Worm (Caenorhabditis elegans) whole organism, L1 larva: Measurements from ENCODE around the gene Y41D4B.24.

Experiments
- C04F5.9 ChIP-seq: sonication (generic microtip); optimal IDR thresholded peaks from 2 replicates; lab custom pipeline; 2016; ENCODE audit warnings: missing genetic modification characterization, missing compliant biosample characterization
- C16A3.4 ChIP-seq: fragments of 150-350 bp; optimal IDR thresholded peaks from 2 replicates; lab custom pipeline; 2014; ENCODE audit warnings: missing biosample characterization, missing genetic modification characterization
- F16B12.6 ChIP-seq: fragments of 150-350 bp; optimal IDR thresholded peaks from 2 replicates; lab custom pipeline; 2014; ENCODE audit warnings: missing biosample characterization, missing genetic modification characterization
- aha-1 ChIP-seq: fragments of 150-350 bp; optimal IDR thresholded peaks from 2 replicates; lab custom pipeline; 2014; ENCODE audit warnings: missing biosample characterization, missing genetic modification characterization
- ama-1 ChIP-seq: fragments of 150-350 bp; optimal IDR thresholded peaks from 2 replicates; lab custom pipeline; 2014
- ceh-63 ChIP-seq: fragments of 200-800 bp; sonication (Bioruptor generic); optimal IDR thresholded peaks from 2 replicates; lab custom pipeline; 2018; ENCODE audit warnings: mild to moderate bottlenecking, missing genetic modification characterization, missing compliant biosample characterization
- ceh-8 ChIP-seq: fragments of 200-800 bp; sonication (Bioruptor generic); optimal IDR thresholded peaks from 2 replicates; lab custom pipeline; 2018; ENCODE audit warnings: mild to moderate bottlenecking, missing genetic modification characterization, moderate library complexity, missing compliant biosample characterization
- ceh-82 ChIP-seq, 3 experiments: fragments of 150-350 bp in 1 of 3; sonication (generic microtip) in 2 of 3; optimal IDR thresholded peaks; 2 replicates each; lab custom pipeline; 2014 to 2017; ENCODE audit warnings: missing biosample characterization in 3 of 3, missing genetic modification characterization in 3 of 3
- ceh-90 ChIP-seq: sonication (generic microtip); optimal IDR thresholded peaks from 2 replicates; lab custom pipeline; 2016; ENCODE audit warnings: missing genetic modification characterization, missing compliant biosample characterization
- ces-1 ChIP-seq: fragments of 150-350 bp; optimal IDR thresholded peaks from 2 replicates; lab custom pipeline; 2014; ENCODE audit warnings: missing biosample characterization, missing genetic modification reagents, missing genetic modification characterization
- efl-1 ChIP-seq, 4 experiments: fragments of 150-350 bp; optimal IDR thresholded peaks in 3 of 4; peaks in 1 of 4; 1 replicate in 1 of 4; 2 replicates in 3 of 4; lab custom pipeline; 2014; ENCODE audit warnings: missing biosample characterization in 2 of 4, missing genetic modification characterization in 2 of 4, missing genetic modification reagents in 2 of 4
- egl-13 ChIP-seq: sonication (generic microtip); optimal IDR thresholded peaks from 2 replicates; lab custom pipeline; 2016; ENCODE audit warnings: missing genotype, missing genetic modification reagents, missing genetic modification characterization, missing compliant biosample characterization
- egl-27 ChIP-seq, 2 experiments: fragments of 150-350 bp in 1 of 2; sonication (generic microtip); optimal IDR thresholded peaks; 3 replicates each; lab custom pipeline; 2017 to 2018; ENCODE audit warnings: missing biosample characterization in 2 of 2, missing genetic modification characterization in 2 of 2, missing genetic modification reagents in 2 of 2
- elt-2 ChIP-seq: sonication (generic microtip); optimal IDR thresholded peaks from 2 replicates; lab custom pipeline; 2016; ENCODE audit warnings: missing genetic modification characterization, mild to moderate bottlenecking, inconsistent platforms, missing compliant biosample characterization, missing genetic modification reagents
- elt-3 ChIP-seq, 6 experiments: fragments of 150-350 bp in 1 of 6; sonication (generic microtip); optimal IDR thresholded peaks; 2 replicates each; lab custom pipeline; 2017 to 2018; ENCODE audit warnings: missing biosample characterization in 6 of 6, missing genetic modification characterization in 6 of 6, inconsistent platforms in 1 of 6
- ets-5 ChIP-seq: fragments of 200-800 bp; sonication (Bioruptor generic); IDR thresholded peaks from 2 replicates; pipeline ENCODE4 v1.3.6; 2022; ENCODE audit warnings: missing genetic modification characterization, missing compliant biosample characterization
- fkh-8 ChIP-seq: sonication (generic microtip); optimal IDR thresholded peaks from 2 replicates; lab custom pipeline; 2016; ENCODE audit warnings: mild to moderate bottlenecking, missing genetic modification characterization, missing compliant biosample characterization
- hlh-17 ChIP-seq: fragments of 200-800 bp; sonication (Bioruptor generic); optimal IDR thresholded peaks from 2 replicates; lab custom pipeline; 2018; ENCODE audit warnings: missing genetic modification characterization, mild to moderate bottlenecking, missing compliant biosample characterization, moderate library complexity, borderline replicate concordance
- irx-1 ChIP-seq: sonication (generic microtip); optimal IDR thresholded peaks from 2 replicates; lab custom pipeline; 2016; ENCODE audit warnings: missing genetic modification characterization, missing compliant biosample characterization
- isw-1 ChIP-seq: fragments of 200-800 bp; sonication (Bioruptor generic); IDR thresholded peaks from 2 replicates; pipeline ENCODE4 v1.3.6; 2022; ENCODE audit warnings: missing genetic modification characterization, missing compliant biosample characterization
- lin-14 ChIP-seq: fragments of 200-800 bp; sonication (Bioruptor generic); optimal IDR thresholded peaks from 2 replicates; lab custom pipeline; 2018; ENCODE audit warnings: mild to moderate bottlenecking, missing genetic modification characterization, moderate library complexity, missing compliant biosample characterization
- lin-35 ChIP-seq, 2 experiments: fragments of 150-350 bp; optimal IDR thresholded peaks; 2 replicates each; lab custom pipeline; 2014; ENCODE audit warnings: missing biosample characterization in 2 of 2, missing genetic modification characterization in 2 of 2, missing genetic modification reagents in 2 of 2
- lin-39 ChIP-seq: fragments of 150-350 bp; optimal IDR thresholded peaks from 2 replicates; lab custom pipeline; 2014; ENCODE audit warnings: missing biosample characterization, missing genetic modification reagents, missing genetic modification characterization
- lir-3 ChIP-seq: sonication (generic microtip); optimal IDR thresholded peaks from 2 replicates; lab custom pipeline; 2016; ENCODE audit warnings: mild to moderate bottlenecking, missing genetic modification characterization, moderate library complexity, missing compliant biosample characterization; ENCODE audit not compliant: poor library complexity
- lsy-2 ChIP-seq, 2 experiments: fragments of 150-350 bp; optimal IDR thresholded peaks; 2 replicates each; lab custom pipeline; 2014; ENCODE audit warnings: missing biosample characterization in 2 of 2, missing genetic modification characterization in 2 of 2
- mep-1 ChIP-seq: fragments of 150-350 bp; optimal IDR thresholded peaks from 2 replicates; lab custom pipeline; 2014; ENCODE audit warnings: missing biosample characterization, missing genetic modification characterization
- nhr-12 ChIP-seq: sonication (generic microtip); optimal IDR thresholded peaks from 2 replicates; lab custom pipeline; 2017; ENCODE audit warnings: missing biosample characterization, missing genetic modification characterization
- nhr-20 ChIP-seq: sonication (generic microtip); optimal IDR thresholded peaks from 2 replicates; lab custom pipeline; 2016; ENCODE audit warnings: mild to moderate bottlenecking, missing genetic modification characterization, missing compliant biosample characterization
- nhr-47 ChIP-seq: sonication (generic microtip); optimal IDR thresholded peaks from 2 replicates; lab custom pipeline; 2016; ENCODE audit warnings: mild to moderate bottlenecking, missing genetic modification characterization, moderate library complexity, missing compliant biosample characterization
- nhr-71 ChIP-seq: sonication (generic microtip); optimal IDR thresholded peaks from 2 replicates; lab custom pipeline; 2016; ENCODE audit warnings: mild to moderate bottlenecking, missing genetic modification characterization, moderate library complexity, missing compliant biosample characterization
- nhr-77 ChIP-seq: fragments of 150-350 bp; optimal IDR thresholded peaks from 2 replicates; lab custom pipeline; 2014; ENCODE audit warnings: missing biosample characterization, missing genetic modification characterization
- nhr-84 ChIP-seq: sonication (generic microtip); optimal IDR thresholded peaks from 2 replicates; lab custom pipeline; 2017; ENCODE audit warnings: missing biosample characterization, missing genetic modification characterization
- nhr-85 ChIP-seq: sonication (generic microtip); peaks from one replicate; lab custom pipeline; 2016; ENCODE audit warnings: missing genetic modification characterization, inconsistent platforms, missing compliant biosample characterization
- skn-1 ChIP-seq: fragments of 150-350 bp; optimal IDR thresholded peaks from 2 replicates; lab custom pipeline; 2014; ENCODE audit warnings: missing biosample characterization, missing genetic modification characterization
- sup-37 ChIP-seq: fragments of 200-800 bp; sonication (Bioruptor generic); optimal IDR thresholded peaks from 2 replicates; lab custom pipeline; 2018; ENCODE audit warnings: mild to moderate bottlenecking, missing genetic modification characterization, missing compliant biosample characterization
- swsn-7 ChIP-seq: sonication (generic microtip); optimal IDR thresholded peaks from 2 replicates; lab custom pipeline; 2016; ENCODE audit warnings: missing genetic modification characterization, missing compliant biosample characterization
- unc-130 ChIP-seq: fragments of 150-350 bp; optimal IDR thresholded peaks from 2 replicates; lab custom pipeline; 2017; ENCODE audit warnings: missing biosample characterization, missing genetic modification characterization, inconsistent platforms
- zip-4 ChIP-seq: fragments of 200-800 bp; sonication (Bioruptor generic); optimal IDR thresholded peaks from 2 replicates; lab custom pipeline; 2018; ENCODE audit warnings: mild to moderate bottlenecking, missing genetic modification characterization, moderate library complexity, missing compliant biosample characterization
- ztf-11 ChIP-seq, 2 experiments: sonication (generic microtip); optimal IDR thresholded peaks; 2 replicates each; lab custom pipeline; 2016 to 2017; ENCODE audit warnings: missing genetic modification characterization in 2 of 2, missing biosample characterization in 1 of 2, missing compliant biosample characterization in 1 of 2

The Y41D4B.24 gene

ce11 chrIV:1709695-1710315 is 27.8 kb upstream of the Y41D4B.24 start, which contains the start of the genes pbs-1 and K08D12.3 (continued):
- TF ChIP-seq F16B12.6, result peak; percentile 39
- TF ChIP-seq isw-1, result peak; percentile 63
- TF ChIP-seq nhr-47 (tag; lab: Kevin White, UChicago), result peak; percentile 87
- peak; percentile 89 for TF ChIP-seq mep-1 (tag; lab: Kevin White, UChicago)
- peak; percentile 98 for TF ChIP-seq skn-1 (tag; lab: Kevin White, UChicago)
- TF ChIP-seq lin-14, result peak; percentile 88
- TF ChIP-seq irx-1 (tag; lab: Kevin White, UChicago), result peak; percentile 42
- peak in 4 of 6 experiments; percentile 39 to 81 (median 48) for TF ChIP-seq elt-3 (tag; optimal IDR thresholded peaks at IDR 0.05; lab: Kevin White, UChicago)
- no peak for TF ChIP-seq C04F5.9
- TF ChIP-seq ama-1 (lab: Kevin White, UChicago), result no peak
- peak; percentile 70 to 93 for TF ChIP-seq efl-1 (optimal IDR thresholded peaks at IDR 0.05; lab: Kevin White, UChicago)
- TF ChIP-seq efl-1 (GFP tag; optimal IDR thresholded peaks at IDR 0.05 in 1 of 2; lab: Kevin White, UChicago), result peak; percentile 92 to 99
- TF ChIP-seq ces-1 (GFP tag; lab: Kevin White, UChicago), result no peak
- TF ChIP-seq lsy-2 (tag; optimal IDR thresholded peaks at IDR 0.05; lab: Kevin White, UChicago), result peak; percentile 88 to 94
- peak; percentile 60 for TF ChIP-seq egl-13 (tag; lab: Kevin White, UChicago)
- peak; percentile 73 for TF ChIP-seq lin-39
- TF ChIP-seq hlh-17 (GFP tag; lab: Kevin White, UChicago), result no peak
- peak; percentile 33 for TF ChIP-seq elt-2
- no peak for TF ChIP-seq aha-1 (tag; lab: Kevin White, UChicago)
- TF ChIP-seq nhr-77 (tag; lab: Kevin White, UChicago), result peak; percentile 58
- peak; percentile 90 for TF ChIP-seq nhr-71 (tag; lab: Kevin White, UChicago)
- peak; percentile 84 for TF ChIP-seq swsn-7
- peak; percentile 71 for TF ChIP-seq fkh-8
- TF ChIP-seq nhr-20 (tag; lab: Kevin White, UChicago), result peak; percentile 81
- TF ChIP-seq ceh-90 (tag; lab: Kevin White, UChicago), result no peak
- TF ChIP-seq ceh-63 (GFP tag; lab: Kevin White, UChicago), result no peak
- TF ChIP-seq lin-35 (GFP tag; optimal IDR thresholded peaks at IDR 0.05; lab: Kevin White, UChicago), result peak; percentile 94 to 95
- TF ChIP-seq ceh-82 (tag; optimal IDR thresholded peaks at IDR 0.05; lab: Kevin White, UChicago), result peak; percentile 74 to 84 (median 77)
- no peak for TF ChIP-seq ztf-11 (tag; optimal IDR thresholded peaks at IDR 0.05; lab: Kevin White, UChicago)
- no peak for TF ChIP-seq ets-5 (GFP tag; lab: Robert Waterston, UW)
- TF ChIP-seq lir-3 (tag; lab: Kevin White, UChicago), result peak; percentile 55
- TF ChIP-seq C16A3.4 (tag; lab: Kevin White, UChicago), result peak; percentile 85
- TF ChIP-seq unc-130 (tag; lab: Kevin White, UChicago), result peak; percentile 74
- TF ChIP-seq, all 84 proteins: peak for 50

ce11 chrIV:1709002-1709401 is 27.0 kb upstream of the Y41D4B.24 start:
- TF ChIP-seq egl-27 (tag; optimal IDR thresholded peaks at IDR 0.05; lab: Kevin White, UChicago) (no peak), ceh-8 (GFP tag; lab: Kevin White, UChicago) (peak; percentile 43)

ce11 chrIV:1708426-1708826 is 26.5 kb upstream of the Y41D4B.24 start:
- TF ChIP-seq nhr-85 (tag; lab: Kevin White, UChicago), result peak; percentile 75
- no peak for TF ChIP-seq sup-37 (GFP tag; lab: Kevin White, UChicago)
- TF ChIP-seq nhr-12, result no peak
- no peak for TF ChIP-seq nhr-84
- TF ChIP-seq ama-1 (lab: Kevin White, UChicago), result peak; percentile 1
- TF ChIP-seq zip-4 (GFP tag; lab: Kevin White, UChicago), result no peak
